Worm (Caenorhabditis elegans) whole organism, L3 larva: ENCODE data around the gene bgnt-1.5.

ENCODE experiments used
- R02D3.7 ChIP-seq: fragments of 150-350 bp; optimal IDR thresholded peaks from 2 replicates; lab custom pipeline; 2014; ENCODE audit warnings: missing biosample characterization, missing genetic modification characterization
- ZK546.5 ChIP-seq: sonication (generic microtip); optimal IDR thresholded peaks from 2 replicates; lab custom pipeline; 2017; ENCODE audit warnings: missing biosample characterization, missing genetic modification characterization
- aly-2 ChIP-seq: fragments of 150-350 bp; optimal IDR thresholded peaks from 2 replicates; lab custom pipeline; 2014; ENCODE audit warnings: missing biosample characterization, missing genetic modification characterization
- ama-1 ChIP-seq: fragments of 150-350 bp; optimal IDR thresholded peaks from 2 replicates; lab custom pipeline; 2018
- ceh-16 ChIP-seq: sonication (generic microtip); optimal IDR thresholded peaks from 2 replicates; lab custom pipeline; 2017; ENCODE audit warnings: missing biosample characterization, missing genetic modification characterization
- ceh-82 ChIP-seq: fragments of 150-350 bp; optimal IDR thresholded peaks from 2 replicates; lab custom pipeline; 2014; ENCODE audit warnings: missing biosample characterization, missing genetic modification characterization
- ceh-9 ChIP-seq: sonication (generic microtip); optimal IDR thresholded peaks from 2 replicates; lab custom pipeline; 2018; ENCODE audit warnings: missing biosample characterization, missing genetic modification characterization
- daf-12 ChIP-seq: fragments of 150-350 bp; optimal IDR thresholded peaks from 2 replicates; lab custom pipeline; 2014; ENCODE audit warnings: missing biosample characterization, missing genetic modification reagents, missing genetic modification characterization
- egl-27 ChIP-seq: sonication (generic microtip); optimal IDR thresholded peaks from 4 replicates; lab custom pipeline; 2017; ENCODE audit warnings: missing biosample characterization, missing genetic modification reagents, missing genetic modification characterization
- egl-5 ChIP-seq: fragments of 150-350 bp; optimal IDR thresholded peaks from 2 replicates; lab custom pipeline; 2017; ENCODE audit warnings: missing biosample characterization, missing genetic modification reagents, missing genetic modification characterization, inconsistent platforms
- elt-1 ChIP-seq: fragments of 150-350 bp; optimal IDR thresholded peaks from 2 replicates; lab custom pipeline; 2014; ENCODE audit warnings: missing biosample characterization, missing genetic modification characterization
- elt-2 ChIP-seq: sonication (generic microtip); optimal IDR thresholded peaks from 2 replicates; lab custom pipeline; 2016; ENCODE audit warnings: missing genetic modification reagents, mild to moderate bottlenecking, missing genetic modification characterization, missing compliant biosample characterization
- elt-3 ChIP-seq, 3 experiments: fragments of 150-350 bp in 1 of 3; sonication (generic microtip) in 2 of 3; optimal IDR thresholded peaks; 2 replicates in 2 of 3; 4 replicates in 1 of 3; lab custom pipeline; 2014 to 2017; ENCODE audit warnings: missing biosample characterization in 3 of 3, missing genetic modification characterization in 3 of 3
- eor-1 ChIP-seq, 2 experiments: fragments of 150-350 bp; optimal IDR thresholded peaks; 2 replicates each; lab custom pipeline; 2014 to 2018; ENCODE audit warnings: missing biosample characterization in 2 of 2, missing genetic modification characterization in 2 of 2
- fkh-2 ChIP-seq: fragments of 150-350 bp; optimal IDR thresholded peaks from 2 replicates; lab custom pipeline; 2014; ENCODE audit warnings: missing biosample characterization, missing genetic modification reagents, missing genetic modification characterization
- fos-1 ChIP-seq: fragments of 150-350 bp; optimal IDR thresholded peaks from 2 replicates; lab custom pipeline; 2014; ENCODE audit warnings: missing biosample characterization, missing genetic modification characterization
- hmg-11 ChIP-seq: sonication (generic microtip); optimal IDR thresholded peaks from 2 replicates; lab custom pipeline; 2016; ENCODE audit warnings: missing genetic modification characterization, missing compliant biosample characterization
- jun-1 ChIP-seq: fragments of 150-350 bp; optimal IDR thresholded peaks from 2 replicates; lab custom pipeline; 2014; ENCODE audit warnings: missing biosample characterization, missing genetic modification reagents, missing genetic modification characterization
- lin-15B ChIP-seq: fragments of 150-350 bp; optimal IDR thresholded peaks from 2 replicates; lab custom pipeline; 2014; ENCODE audit warnings: missing biosample characterization, missing genetic modification characterization
- lin-39 ChIP-seq: fragments of 150-350 bp; optimal IDR thresholded peaks from 2 replicates; lab custom pipeline; 2018; ENCODE audit warnings: missing biosample characterization, missing genetic modification reagents, missing genetic modification characterization
- lsy-12 ChIP-seq: sonication (generic microtip); optimal IDR thresholded peaks from 2 replicates; lab custom pipeline; 2016; ENCODE audit warnings: mild to moderate bottlenecking, missing genetic modification characterization, missing compliant biosample characterization
- mdl-1 ChIP-seq: fragments of 150-350 bp; optimal IDR thresholded peaks from 2 replicates; lab custom pipeline; 2014; ENCODE audit warnings: missing biosample characterization, missing genetic modification characterization
- nfya-1 ChIP-seq: sonication (generic microtip); optimal IDR thresholded peaks from 2 replicates; lab custom pipeline; 2017; ENCODE audit warnings: missing genetic modification characterization, mild to moderate bottlenecking, missing compliant biosample characterization, antibody characterized with exemption, moderate library complexity; ENCODE audit not compliant: insufficient read depth
- nhr-11 ChIP-seq: fragments of 150-350 bp; optimal IDR thresholded peaks from 2 replicates; lab custom pipeline; 2014; ENCODE audit warnings: missing biosample characterization, missing genetic modification characterization
- nhr-23 ChIP-seq: fragments of 150-350 bp; optimal IDR thresholded peaks from 2 replicates; lab custom pipeline; 2014; ENCODE audit warnings: missing biosample characterization, missing genetic modification reagents, missing genetic modification characterization
- nhr-237 ChIP-seq: fragments of 150-350 bp; optimal IDR thresholded peaks from 2 replicates; lab custom pipeline; 2014; ENCODE audit warnings: missing biosample characterization, missing genetic modification characterization
- nhr-25 ChIP-seq: sonication (generic microtip); optimal IDR thresholded peaks from 2 replicates; lab custom pipeline; 2017; ENCODE audit warnings: missing biosample characterization, missing genetic modification characterization
- nhr-28 ChIP-seq: fragments of 150-350 bp; optimal IDR thresholded peaks from 2 replicates; lab custom pipeline; 2014; ENCODE audit warnings: missing biosample characterization, missing genetic modification characterization
- nhr-43 ChIP-seq: sonication (generic microtip); optimal IDR thresholded peaks from 2 replicates; lab custom pipeline; 2016; ENCODE audit warnings: mild to moderate bottlenecking, missing genetic modification characterization, missing compliant biosample characterization; ENCODE audit not compliant: poor library complexity, severe bottlenecking
- nhr-76 ChIP-seq: fragments of 150-350 bp; sonication (generic microtip); optimal IDR thresholded peaks from 5 replicates; lab custom pipeline; 2014; ENCODE audit warnings: missing biosample characterization, missing genetic modification characterization
- nhr-77 ChIP-seq: fragments of 150-350 bp; optimal IDR thresholded peaks from 2 replicates; lab custom pipeline; 2014; ENCODE audit warnings: missing biosample characterization, missing genetic modification characterization
- pqm-1 ChIP-seq: fragments of 150-350 bp; optimal IDR thresholded peaks from 2 replicates; lab custom pipeline; 2017; ENCODE audit warnings: missing biosample characterization, missing genetic modification characterization, inconsistent platforms
- sea-2 ChIP-seq: fragments of 150-350 bp; sonication (generic microtip); optimal IDR thresholded peaks from 4 replicates; lab custom pipeline; 2014; ENCODE audit warnings: missing biosample characterization, missing genetic modification reagents, missing genetic modification characterization
- skn-1 ChIP-seq: fragments of 150-350 bp; optimal IDR thresholded peaks from 2 replicates; lab custom pipeline; 2014; ENCODE audit warnings: missing biosample characterization, missing genetic modification characterization
- snpc-4 ChIP-seq: fragments of 150-350 bp; optimal IDR thresholded peaks from 2 replicates; lab custom pipeline; 2014; ENCODE audit warnings: missing biosample characterization, missing genetic modification characterization
- tbx-2 ChIP-seq: sonication (generic microtip); optimal IDR thresholded peaks from 2 replicates; lab custom pipeline; 2016; ENCODE audit warnings: mild to moderate bottlenecking, missing genetic modification characterization, missing compliant biosample characterization
- unc-39 ChIP-seq: sonication (generic microtip); optimal IDR thresholded peaks from 4 replicates; lab custom pipeline; 2017; ENCODE audit warnings: missing biosample characterization, missing genetic modification characterization
- zag-1 ChIP-seq: fragments of 150-350 bp; optimal IDR thresholded peaks from 2 replicates; lab custom pipeline; 2014; ENCODE audit warnings: missing biosample characterization, missing genetic modification characterization
- ztf-11 ChIP-seq: fragments of 150-350 bp; optimal IDR thresholded peaks from 2 replicates; lab custom pipeline; 2014; ENCODE audit warnings: missing biosample characterization, missing genetic modification characterization
- ztf-4 ChIP-seq: fragments of 150-350 bp; optimal IDR thresholded peaks from 2 replicates; lab custom pipeline; 2014; ENCODE audit warnings: missing biosample characterization, missing genetic modification characterization

The bgnt-1.5 gene

DNA sequence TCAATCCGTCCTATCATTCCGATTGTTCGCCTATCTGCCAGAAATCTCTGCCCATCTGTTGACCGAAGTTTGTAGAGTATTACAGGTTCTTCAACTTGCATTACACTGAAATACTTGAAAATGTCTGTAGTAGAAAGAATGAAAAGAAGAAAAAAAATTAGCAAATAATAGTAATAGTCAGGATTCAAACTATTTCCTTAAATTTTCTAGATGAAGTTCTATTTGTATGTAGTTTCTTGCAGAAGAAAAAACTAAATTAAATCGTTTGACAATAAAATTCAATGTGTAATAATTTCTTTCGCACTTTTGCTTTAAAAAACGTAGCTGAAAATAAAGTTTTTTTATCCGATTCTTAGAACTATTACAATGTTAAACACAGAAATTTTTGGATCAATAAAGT lies 7.6 kb downstream of the bgnt-1.5 start, which contains the start of gene skr-19:
Gene skr-19, minus strand, starts transcription at position 101 of the 400 bp plus-strand sequence.
- no peak for TF ChIP-seq nhr-43 (tag; lab: Kevin White, UChicago)
- TF ChIP-seq unc-39, result no peak
- no peak for TF ChIP-seq jun-1 (tag; lab: Kevin White, UChicago)
- no peak for TF ChIP-seq zag-1 (tag; lab: Kevin White, UChicago)
- TF ChIP-seq nhr-23 (tag; lab: Kevin White, UChicago), result no peak
- no peak for TF ChIP-seq ceh-16 (tag; lab: Kevin White, UChicago)
- no peak for TF ChIP-seq sea-2
- TF ChIP-seq snpc-4 (tag; lab: Kevin White, UChicago), result no peak
- TF ChIP-seq pqm-1 (tag; lab: Kevin White, UChicago), result no peak
- no peak for TF ChIP-seq eor-1 (tag; optimal IDR thresholded peaks at IDR 0.05; lab: Kevin White, UChicago)
- TF ChIP-seq ama-1, result no peak

DNA sequence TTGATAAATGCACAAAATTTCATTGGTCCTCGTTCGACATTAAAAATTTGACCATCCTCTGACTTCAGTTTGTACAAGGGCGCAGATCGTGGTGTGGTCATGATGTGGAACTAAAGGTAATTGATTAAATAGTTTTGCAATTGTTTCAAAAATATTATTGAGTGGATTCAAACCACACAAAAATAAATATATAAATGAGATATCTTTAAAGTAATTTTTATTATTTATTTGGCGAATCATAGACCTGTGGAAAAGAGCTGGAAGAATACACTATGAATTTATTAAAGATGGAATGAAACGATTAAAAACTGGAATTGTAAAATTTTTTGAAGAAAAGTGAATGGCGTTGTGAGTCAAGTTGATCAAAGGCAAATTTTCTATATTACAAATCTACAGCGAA lies 8.7 kb downstream of the bgnt-1.5 start, which contains the start of gene skr-20:
Gene skr-20, minus strand, starts transcription at position 101 of the 400 bp plus-strand sequence.
- TF ChIP-seq pqm-1 (tag; lab: Kevin White, UChicago), result no peak
- TF ChIP-seq ceh-9 (tag; lab: Kevin White, UChicago), result no peak
- no peak for TF ChIP-seq nhr-11
- no peak for TF ChIP-seq ceh-16 (tag; lab: Kevin White, UChicago)
- TF ChIP-seq daf-12 (tag; lab: Kevin White, UChicago), result no peak
- no peak for TF ChIP-seq lin-39
- TF ChIP-seq tbx-2, result no peak
- no peak for TF ChIP-seq hmg-11 (tag; lab: Kevin White, UChicago)
- no peak for TF ChIP-seq zag-1 (tag; lab: Kevin White, UChicago)
- TF ChIP-seq nhr-23 (tag; lab: Kevin White, UChicago), result no peak
- TF ChIP-seq ZK546.5 (tag; lab: Kevin White, UChicago), result no peak

DNA sequence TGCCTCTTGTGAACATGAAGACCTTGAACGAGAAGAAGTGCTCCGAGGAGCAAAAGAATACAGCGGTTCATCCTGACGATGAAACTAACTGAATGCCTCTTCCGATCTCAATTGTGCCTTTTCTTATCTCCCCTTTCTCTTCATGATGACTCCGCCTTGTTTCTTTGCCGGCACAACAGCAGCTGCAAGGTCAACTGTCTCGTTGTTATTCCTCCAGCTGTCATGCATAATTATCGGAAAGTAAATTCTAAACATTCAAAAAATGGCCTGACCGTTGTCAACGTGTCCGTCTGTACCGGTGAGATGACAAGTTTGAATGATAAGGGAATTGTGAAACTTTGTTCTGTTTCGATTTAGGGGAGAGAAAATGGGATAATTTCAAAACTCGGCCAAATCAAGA lies 10.8 kb downstream of the bgnt-1.5 start, which contains the start of gene asp-4:
Gene asp-4, minus strand, starts transcription at position 106 of the 400 bp plus-strand sequence.
- TF ChIP-seq ama-1 (no peak), ceh-82 (tag; lab: Kevin White, UChicago) (no peak), elt-2 (tag; lab: Kevin White, UChicago) (peak; percentile 31), nhr-11 (no peak), nhr-77 (no peak), R02D3.7 (tag; lab: Kevin White, UChicago) (no peak), snpc-4 (tag; lab: Kevin White, UChicago) (no peak), nhr-28 (no peak), nhr-25 (tag; lab: Kevin White, UChicago) (no peak)

DNA sequence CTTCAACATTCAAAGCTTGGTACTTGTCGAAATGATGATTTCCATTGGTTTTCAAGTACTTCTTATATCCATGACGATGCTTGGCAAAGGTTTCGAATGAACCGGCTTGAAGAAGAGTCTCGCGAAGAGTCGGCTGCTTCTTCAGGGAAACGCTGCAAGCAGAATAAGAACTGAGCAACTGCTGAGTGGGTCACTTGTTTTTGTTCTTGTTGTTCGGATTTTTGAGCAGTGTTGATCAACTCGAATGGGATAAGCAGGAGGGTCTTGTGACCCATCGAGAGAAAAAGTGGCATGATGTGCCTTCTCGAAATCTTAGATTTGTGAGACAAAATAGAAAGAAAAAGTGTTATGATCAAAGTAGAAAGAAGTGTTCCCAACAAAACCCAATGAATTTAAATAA lies 11.6 kb downstream of the bgnt-1.5 start:
- no peak for TF ChIP-seq nhr-76 (tag; lab: Kevin White, UChicago)
- TF ChIP-seq snpc-4 (tag; lab: Kevin White, UChicago), result peak; percentile 37
- TF ChIP-seq nhr-25 (tag; lab: Kevin White, UChicago), result no peak
- no peak for TF ChIP-seq nhr-237 (tag; lab: Kevin White, UChicago)
- no peak for TF ChIP-seq hmg-11 (tag; lab: Kevin White, UChicago)
- TF ChIP-seq fos-1, result no peak
- no peak for TF ChIP-seq egl-27 (tag; lab: Kevin White, UChicago)
- TF ChIP-seq skn-1, result no peak
- no peak for TF ChIP-seq fkh-2 (tag; lab: Kevin White, UChicago)
- peak; percentile 24 for TF ChIP-seq lin-39
- no peak for TF ChIP-seq lsy-12 (tag; lab: Kevin White, UChicago)
- no peak for TF ChIP-seq elt-3 (tag; optimal IDR thresholded peaks at IDR 0.05; lab: Kevin White, UChicago)
- no peak for TF ChIP-seq mdl-1 (tag; lab: Kevin White, UChicago)
- no peak for TF ChIP-seq ztf-11 (tag; lab: Kevin White, UChicago)
- no peak for TF ChIP-seq ceh-16 (tag; lab: Kevin White, UChicago)
- TF ChIP-seq ceh-9 (tag; lab: Kevin White, UChicago), result no peak
- no peak for TF ChIP-seq ztf-4 (tag; lab: Kevin White, UChicago)
- no peak for TF ChIP-seq lin-15B (tag; lab: Kevin White, UChicago)
- no peak for TF ChIP-seq daf-12 (tag; lab: Kevin White, UChicago)
- no peak for TF ChIP-seq pqm-1 (tag; lab: Kevin White, UChicago)
- TF ChIP-seq aly-2 (tag; lab: Kevin White, UChicago), result no peak
- no peak for TF ChIP-seq ZK546.5 (tag; lab: Kevin White, UChicago)
- no peak for TF ChIP-seq eor-1 (tag; optimal IDR thresholded peaks at IDR 0.05; lab: Kevin White, UChicago)
- TF ChIP-seq nfya-1 (tag; lab: Kevin White, UChicago), result peak; percentile 20
- TF ChIP-seq elt-1 (tag; lab: Kevin White, UChicago), result no peak
- no peak for TF ChIP-seq egl-5
